Worm (Caenorhabditis elegans) whole organism, L1 larva: ENCODE results near the gene ucr-1.

Experiments
- fkh-10 ChIP-seq: sonication (generic microtip); optimal IDR thresholded peaks from 2 replicates; lab custom pipeline; 2017; ENCODE audit warnings: missing biosample characterization, missing genetic modification reagents, missing genetic modification characterization
- nhr-76 ChIP-seq: sonication (generic microtip); optimal IDR thresholded peaks from 2 replicates; lab custom pipeline; 2017; ENCODE audit warnings: missing biosample characterization, missing genetic modification characterization

DNA sequence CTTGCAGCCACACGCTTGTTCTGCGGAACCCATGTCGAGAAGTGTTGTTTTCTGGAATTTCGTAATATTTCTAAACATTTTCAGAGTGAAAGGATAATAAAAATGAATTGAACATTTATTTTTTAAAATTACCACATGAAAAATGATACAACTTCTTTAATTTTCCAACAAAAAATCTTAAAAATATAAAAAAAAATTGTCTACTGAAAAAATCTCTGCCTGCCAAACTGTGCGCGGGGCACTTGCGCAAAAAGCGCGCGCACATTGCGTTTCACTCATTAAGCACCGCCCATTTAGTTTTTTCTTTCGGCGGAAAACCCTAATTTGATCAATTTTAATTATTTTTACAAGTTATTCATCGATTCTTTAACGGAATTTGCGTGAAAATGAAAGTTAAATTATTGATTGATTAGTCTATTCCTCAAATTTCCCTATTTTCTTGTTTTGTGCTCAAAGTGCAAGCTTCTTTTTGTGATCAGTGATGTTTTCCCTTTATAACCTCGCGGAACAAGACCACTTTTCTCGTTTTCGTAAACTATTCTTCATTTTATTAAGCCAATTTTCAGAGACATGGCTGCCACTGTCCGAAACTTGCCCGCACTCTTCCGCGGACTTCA, 36.9 kb upstream of the ucr-1 start, which contains the start of the genes nmad-1 and hach-1:
- TF ChIP-seq nhr-76 (tag; lab: Kevin White, UChicago): no peak
- TF ChIP-seq fkh-10 (GFP tag; lab: Kevin White, UChicago): no peak
